Fruit fly (Drosophila melanogaster) whole organism, embryonic: ENCODE results near the gene Agpat1.

ENCODE experiments used
- Antp ChIP-seq: fragments of 200-800 bp; sonication (Bioruptor generic); optimal IDR thresholded peaks from 3 replicates; lab custom pipeline; 2016; ENCODE audit warnings: missing biosample characterization, missing genetic modification characterization
- B-H2 ChIP-seq: fragments of 200-800 bp; sonication (Bioruptor generic); optimal IDR thresholded peaks from 2 replicates; lab custom pipeline; 2018; ENCODE audit warnings: missing biosample characterization, mild to moderate bottlenecking, missing genetic modification characterization
- BtbVII ChIP-seq: fragments of 200-800 bp; sonication (Bioruptor generic); optimal IDR thresholded peaks from 3 replicates; lab custom pipeline; 2017; ENCODE audit warnings: missing biosample characterization, mild to moderate bottlenecking, missing genetic modification characterization
- CG11247 ChIP-seq: fragments of 200-800 bp; sonication (Bioruptor generic); IDR thresholded peaks from 2 replicates; pipeline ENCODE4 v1.3.6; 2022; ENCODE audit warnings: missing biosample characterization, missing genetic modification characterization
- CG11504 ChIP-seq: fragments of 200-800 bp; sonication (Bioruptor generic); optimal IDR thresholded peaks from 3 replicates; lab custom pipeline; 2019; ENCODE audit warnings: missing biosample characterization, mild to moderate bottlenecking, missing genetic modification characterization, moderate library complexity
- CG12769 ChIP-seq: fragments of 200-800 bp; sonication (Bioruptor generic); optimal IDR thresholded peaks from 2 replicates; lab custom pipeline; 2019; ENCODE audit warnings: missing biosample characterization, mild to moderate bottlenecking, missing genetic modification characterization, moderate library complexity
- CG13123 ChIP-seq: fragments of 200-800 bp; sonication (Bioruptor generic); optimal IDR thresholded peaks from 2 replicates; lab custom pipeline; 2016; ENCODE audit warnings: missing biosample characterization, missing genetic modification characterization
- CG14050 ChIP-seq: fragments of 200-800 bp; sonication (Bioruptor generic); IDR thresholded peaks from 3 replicates; pipeline ENCODE4 v1.3.6; 2022; ENCODE audit warnings: missing biosample characterization, missing genetic modification characterization
- CG14965 ChIP-seq: fragments of 200-800 bp; sonication (Bioruptor generic); optimal IDR thresholded peaks from 2 replicates; lab custom pipeline; 2016; ENCODE audit warnings: missing biosample characterization, missing genetic modification characterization, borderline replicate concordance
- CG15601 ChIP-seq: fragments of 200-800 bp; sonication (Bioruptor generic); optimal IDR thresholded peaks from 3 replicates; lab custom pipeline; 2019; ENCODE audit warnings: missing biosample characterization, mild to moderate bottlenecking, missing genetic modification characterization, moderate library complexity
- CG17612 ChIP-seq: fragments of 200-800 bp; sonication (Bioruptor generic); IDR thresholded peaks from 2 replicates; pipeline ENCODE4 v1.3.6; 2022; ENCODE audit warnings: missing biosample characterization, missing genetic modification characterization
- CG17829 ChIP-seq: fragments of 200-800 bp; optimal IDR thresholded peaks from 2 replicates; lab custom pipeline; 2019; ENCODE audit warnings: missing biosample characterization, mild to moderate bottlenecking, missing genetic modification characterization, moderate library complexity
- CG1792 ChIP-seq: fragments of 200-800 bp; sonication (Bioruptor generic); optimal IDR thresholded peaks from 2 replicates; lab custom pipeline; 2016; ENCODE audit warnings: missing biosample characterization, missing genetic modification characterization
- CG1832 ChIP-seq: fragments of 200-800 bp; sonication (Bioruptor generic); optimal IDR thresholded peaks from 2 replicates; lab custom pipeline; 2017; ENCODE audit warnings: missing biosample characterization, mild to moderate bottlenecking, missing genetic modification characterization, inconsistent platforms
- CG32532 ChIP-seq: fragments of 200-800 bp; sonication (Bioruptor generic); IDR thresholded peaks from 2 replicates; pipeline ENCODE4 v1.3.6; 2022; ENCODE audit warnings: missing biosample characterization, missing genetic modification characterization
- CG33213 ChIP-seq: fragments of 200-800 bp; sonication (Bioruptor generic); optimal IDR thresholded peaks from 3 replicates; lab custom pipeline; 2016; ENCODE audit warnings: missing biosample characterization, missing genetic modification characterization
- CG3995 ChIP-seq: fragments of 200-800 bp; sonication (Bioruptor generic); optimal IDR thresholded peaks from 3 replicates; lab custom pipeline; 2016; ENCODE audit warnings: missing biosample characterization, missing genetic modification characterization
- CG6791 ChIP-seq: fragments of 200-800 bp; sonication (Bioruptor generic); IDR thresholded peaks from 3 replicates; pipeline ENCODE4 v1.3.6; 2022; ENCODE audit warnings: missing biosample characterization, missing genetic modification characterization; ENCODE audit not compliant: partially characterized antibody
- CG7987 ChIP-seq: fragments of 200-800 bp; sonication (Bioruptor generic); optimal IDR thresholded peaks from 2 replicates; lab custom pipeline; 2018; ENCODE audit warnings: missing biosample characterization, mild to moderate bottlenecking, missing genetic modification characterization, moderate library complexity
- CG8089 ChIP-seq: fragments of 200-800 bp; sonication (Bioruptor generic); optimal IDR thresholded peaks from 3 replicates; lab custom pipeline; 2016; ENCODE audit warnings: missing biosample characterization, missing genetic modification characterization
- CG8478 ChIP-seq: fragments of >200 bp; optimal IDR thresholded peaks from 2 replicates; lab custom pipeline; 2018
- CG9727 ChIP-seq: fragments of 200-800 bp; sonication (Bioruptor generic); optimal IDR thresholded peaks from 3 replicates; lab custom pipeline; 2017; ENCODE audit warnings: missing biosample characterization, mild to moderate bottlenecking, missing genetic modification characterization
- Camta ChIP-seq: fragments of 200-800 bp; sonication (Bioruptor generic); optimal IDR thresholded peaks from 2 replicates; lab custom pipeline; 2016; ENCODE audit warnings: missing biosample characterization, missing genetic modification characterization
- Dfd ChIP-seq, 2 experiments: fragments of >200 bp; optimal IDR thresholded peaks; 2 replicates each; lab custom pipeline; 2017; ENCODE audit warnings: missing biosample characterization in 2 of 2, missing genetic modification characterization in 2 of 2
- Dll ChIP-seq: fragments of 200-800 bp; sonication (Bioruptor generic); IDR thresholded peaks from 4 replicates; pipeline ENCODE4 v1.3.6; 2022; ENCODE audit warnings: missing biosample characterization, missing genetic modification characterization; ENCODE audit not compliant: partially characterized antibody
- Doc3 ChIP-seq: fragments of 200-800 bp; sonication (Bioruptor generic); IDR thresholded peaks from 3 replicates; pipeline ENCODE4 v1.3.6; 2022; ENCODE audit warnings: missing biosample characterization, missing genetic modification characterization; ENCODE audit not compliant: partially characterized antibody
- Dref ChIP-seq: fragments of 200-800 bp; sonication (Bioruptor generic); IDR thresholded peaks from 2 replicates; pipeline ENCODE4 v1.3.6; 2022; ENCODE audit warnings: missing biosample characterization, missing genetic modification characterization
- Fer2 ChIP-seq: fragments of 200-800 bp; sonication (Bioruptor generic); optimal IDR thresholded peaks from 2 replicates; lab custom pipeline; 2018; ENCODE audit warnings: missing biosample characterization, mild to moderate bottlenecking, missing genetic modification characterization, moderate library complexity
- HLH54F ChIP-seq: fragments of 200-800 bp; sonication (Bioruptor generic); optimal IDR thresholded peaks from 3 replicates; lab custom pipeline; 2016; ENCODE audit warnings: missing biosample characterization, missing genetic modification characterization
- Nf-YC ChIP-seq: fragments of 200-800 bp; optimal IDR thresholded peaks from 3 replicates; lab custom pipeline; 2019; ENCODE audit warnings: missing biosample characterization, mild to moderate bottlenecking, missing genetic modification characterization, moderate library complexity
- Optix ChIP-seq: fragments of 200-800 bp; sonication (Bioruptor generic); IDR thresholded peaks from 3 replicates; pipeline ENCODE4 v1.3.6; 2022; ENCODE audit warnings: missing biosample characterization, missing genetic modification characterization
- PHDP ChIP-seq: fragments of 200-800 bp; sonication (Bioruptor generic); optimal IDR thresholded peaks from 3 replicates; lab custom pipeline; 2018; ENCODE audit warnings: missing biosample characterization, mild to moderate bottlenecking, missing genetic modification characterization, moderate library complexity
- bab2 ChIP-seq: fragments of 200-800 bp; sonication (Bioruptor generic); optimal IDR thresholded peaks from 2 replicates; lab custom pipeline; 2016; ENCODE audit warnings: missing biosample characterization, missing genetic modification characterization
- corto ChIP-seq: fragments of 200-800 bp; sonication (Bioruptor generic); optimal IDR thresholded peaks from 2 replicates; lab custom pipeline; 2016; ENCODE audit warnings: missing biosample characterization, mild to moderate bottlenecking, missing genetic modification characterization, moderate library complexity
- dati ChIP-seq: fragments of 200-800 bp; sonication (Bioruptor generic); IDR thresholded peaks from 2 replicates; pipeline ENCODE4 v1.3.6; 2022; ENCODE audit warnings: missing biosample characterization, missing genetic modification characterization
- dysf ChIP-seq: fragments of 200-800 bp; sonication (Bioruptor generic); IDR thresholded peaks from 3 replicates; pipeline ENCODE4 v1.3.6; 2022; ENCODE audit warnings: missing biosample characterization, missing genetic modification characterization
- emc ChIP-seq: fragments of 200-800 bp; sonication (Bioruptor generic); optimal IDR thresholded peaks from 2 replicates; lab custom pipeline; 2016; ENCODE audit warnings: missing biosample characterization, missing genetic modification characterization
- esg ChIP-seq: fragments of 200-800 bp; sonication (Bioruptor generic); conservative IDR thresholded peaks from 2 replicates; pipeline ENCODE4 v1.3.6; 2022; ENCODE audit warnings: missing biosample characterization, missing genetic modification characterization
- ewg ChIP-seq: fragments of 200-800 bp; sonication (Bioruptor generic); optimal IDR thresholded peaks from 3 replicates; lab custom pipeline; 2017; ENCODE audit warnings: mild to moderate bottlenecking, missing biosample characterization, missing genetic modification reagents, missing genetic modification characterization
- insv ChIP-seq, 2 experiments: fragments of 200-800 bp; sonication (Bioruptor generic); optimal IDR thresholded peaks; 3 replicates each; lab custom pipeline; 2016 to 2018; ENCODE audit warnings: missing biosample characterization in 2 of 2, missing genetic modification characterization in 2 of 2
- mam ChIP-seq: fragments of 200-800 bp; sonication (Bioruptor generic); optimal IDR thresholded peaks from 3 replicates; lab custom pipeline; 2016; ENCODE audit warnings: missing biosample characterization, missing genetic modification characterization
- pnt ChIP-seq: fragments of 200-800 bp; sonication (Bioruptor generic); optimal IDR thresholded peaks from 3 replicates; lab custom pipeline; 2016; ENCODE audit warnings: missing biosample characterization, missing genetic modification characterization
- ssp ChIP-seq: fragments of 200-800 bp; sonication (Bioruptor generic); IDR thresholded peaks from 2 replicates; pipeline ENCODE4 v1.3.6; 2022; ENCODE audit warnings: missing biosample characterization, missing genetic modification characterization
- tgo ChIP-seq: fragments of 200-800 bp; sonication (Bioruptor generic); IDR thresholded peaks from 3 replicates; pipeline ENCODE4 v1.3.6; 2022; ENCODE audit warnings: missing biosample characterization, missing genetic modification characterization
- tx ChIP-seq: fragments of 200-800 bp; sonication (Bioruptor generic); optimal IDR thresholded peaks from 2 replicates; lab custom pipeline; 2016; ENCODE audit warnings: missing biosample characterization, missing genetic modification characterization
- vvl ChIP-seq: fragments of 200-800 bp; sonication (Bioruptor generic); IDR thresholded peaks from 2 replicates; pipeline ENCODE4 v1.3.6; 2022; ENCODE audit warnings: missing biosample characterization, missing genetic modification characterization
- wdn ChIP-seq: fragments of 200-800 bp; sonication (Bioruptor generic); IDR thresholded peaks from 2 replicates; pipeline ENCODE4 v1.3.6; 2022; ENCODE audit warnings: missing biosample characterization, missing genetic modification characterization
- wor ChIP-seq: fragments of 200-800 bp; sonication (Bioruptor generic); IDR thresholded peaks from 2 replicates; pipeline ENCODE4 v1.3.6; 2022; ENCODE audit warnings: missing biosample characterization, missing genetic modification characterization
- zen ChIP-seq: fragments of 200-800 bp; sonication (Bioruptor generic); optimal IDR thresholded peaks from 3 replicates; lab custom pipeline; 2018; ENCODE audit warnings: missing biosample characterization, mild to moderate bottlenecking, missing genetic modification characterization, moderate library complexity
- zfh2 ChIP-seq: fragments of 200-800 bp; sonication (Bioruptor generic); optimal IDR thresholded peaks from 2 replicates; lab custom pipeline; 2016; ENCODE audit warnings: missing biosample characterization, missing genetic modification characterization

Agpat1 gene

dm6 chrX:12719152-12719779 is 45.8 kb upstream of the Agpat1 start (continued):
- TF ChIP-seq Dfd (GFP tag; optimal IDR thresholded peaks at IDR 0.05; lab: Kevin White, UChicago): no peak
- TF ChIP-seq CG1792: peak; percentile 30
- TF ChIP-seq insv (GFP tag; optimal IDR thresholded peaks at IDR 0.05; lab: Kevin White, UChicago): no peak
- peak; percentile 56 for TF ChIP-seq CG33213 (GFP tag; lab: Kevin White, UChicago)
- TF ChIP-seq Dll (GFP tag; lab: Robert Waterston, UW): no peak
- TF ChIP-seq CG7987 (GFP tag; lab: Kevin White, UChicago): no peak
- TF ChIP-seq mam: peak; percentile 77
- TF ChIP-seq Dref (GFP tag; lab: Robert Waterston, UW): no peak
- peak; percentile 60 for TF ChIP-seq CG14050
- TF ChIP-seq ssp (GFP tag; lab: Robert Waterston, UW): peak; percentile 37
- peak; percentile 51; the same call in 1 of the 3 replicates for TF ChIP-seq Optix (GFP tag; lab: Robert Waterston, UW)
- peak; percentile 61 for TF ChIP-seq esg (GFP tag; lab: Robert Waterston, UW)
- TF ChIP-seq CG3995 (GFP tag; lab: Kevin White, UChicago): peak; percentile 10
- peak; percentile 70 for TF ChIP-seq CG32532 (GFP tag; lab: Robert Waterston, UW)
- peak; percentile 23 for TF ChIP-seq zen (tag; lab: Kevin White, UChicago)
- peak; percentile 69 for TF ChIP-seq tx (GFP tag; lab: Kevin White, UChicago)
- TF ChIP-seq Antp (GFP tag; lab: Kevin White, UChicago): peak; percentile 82
- peak; percentile 30; the same call in 1 of the 2 replicates for TF ChIP-seq wor (GFP tag; lab: Robert Waterston, UW)
- TF ChIP-seq CG14965 (GFP tag; lab: Kevin White, UChicago): peak; percentile 5
- peak; percentile 69 for TF ChIP-seq HLH54F (GFP tag; lab: Kevin White, UChicago)
- peak; percentile 50 for TF ChIP-seq CG12769 (tag; lab: Kevin White, UChicago)
- peak; percentile 62 for TF ChIP-seq CG13123 (GFP tag; lab: Kevin White, UChicago)
- TF ChIP-seq Nf-YC (tag; lab: Kevin White, UChicago): no peak
- TF ChIP-seq PHDP (tag; lab: Kevin White, UChicago): peak; percentile 71
- TF ChIP-seq Doc3 (GFP tag; lab: Robert Waterston, UW): no peak
- no peak for TF ChIP-seq Fer2 (tag; lab: Kevin White, UChicago)
- TF ChIP-seq CG17829 (tag; lab: Kevin White, UChicago): peak; percentile 54
- peak; percentile 49 for TF ChIP-seq corto (GFP tag; lab: Kevin White, UChicago)
- peak; percentile 38 for TF ChIP-seq ewg
- TF ChIP-seq dati (GFP tag; lab: Robert Waterston, UW): 0 out of 2 replicates have a peak, but pooled peaks have one; percentile 22
- TF ChIP-seq CG11247 (GFP tag; lab: Robert Waterston, UW): peak; percentile 12; the same call in 1 of the 2 replicates
- peak; percentile 55 for TF ChIP-seq zfh2 (GFP tag; lab: Kevin White, UChicago)
- peak; percentile 65 for TF ChIP-seq bab2 (GFP tag; lab: Kevin White, UChicago)
- peak; percentile 80 for TF ChIP-seq CG11504 (tag; lab: Kevin White, UChicago)
- TF ChIP-seq B-H2 (GFP tag; lab: Kevin White, UChicago): no peak
- TF ChIP-seq CG8089 (GFP tag; lab: Kevin White, UChicago): peak; percentile 74
- no peak for TF ChIP-seq CG1832 (GFP tag; lab: Kevin White, UChicago)
- peak; percentile 56; the same call in 2 of the 3 replicates for TF ChIP-seq tgo
- peak; percentile 74; the same call in 2 of the 3 replicates for TF ChIP-seq dysf (GFP tag; lab: Robert Waterston, UW)
- peak; percentile 65 for TF ChIP-seq CG9727 (GFP tag; lab: Kevin White, UChicago)
- TF ChIP-seq CG17612 (GFP tag; lab: Robert Waterston, UW): no peak
- TF ChIP-seq emc (GFP tag; lab: Kevin White, UChicago): peak; percentile 32
- no peak for TF ChIP-seq CG8478 (lab: Kevin White, UChicago)
- TF ChIP-seq CG15601: peak; percentile 44
- TF ChIP-seq wdn (GFP tag; lab: Robert Waterston, UW): peak; percentile 35; the same call in 1 of the 2 replicates
- TF ChIP-seq pnt (GFP tag; lab: Kevin White, UChicago): peak; percentile 72
- peak; percentile 71 for TF ChIP-seq Camta
- no peak for TF ChIP-seq CG6791
- peak; percentile 78 for TF ChIP-seq vvl (GFP tag; lab: Robert Waterston, UW)
- TF ChIP-seq BtbVII: peak; percentile 80
